Worm (Caenorhabditis elegans) whole organism, midembryonic: ENCODE measurements around the gene F46H5.3.

Source experiments
- flt-1 ChIP-seq: fragments of 200-800 bp; sonication (Bioruptor generic); IDR thresholded peaks from 2 replicates; pipeline ENCODE4 v1.3.6; 2022; ENCODE audit warnings: missing genetic modification characterization, missing compliant biosample characterization
- klf-2 ChIP-seq: fragments of 200-800 bp; sonication (Bioruptor generic); conservative IDR thresholded peaks from 2 replicates; pipeline ENCODE4 v1.3.6; 2022; ENCODE audit warnings: missing genetic modification reagents, missing genetic modification characterization, missing compliant biosample characterization
- med-1 ChIP-seq: sonication (generic microtip); optimal IDR thresholded peaks from 2 replicates; lab custom pipeline; 2017; ENCODE audit warnings: missing genetic modification characterization, mild to moderate bottlenecking, missing compliant biosample characterization, antibody characterized with exemption, missing genetic modification reagents; ENCODE audit not compliant: insufficient read depth
- tab-1 ChIP-seq: fragments of 200-800 bp; sonication (Bioruptor generic); IDR thresholded peaks from 2 replicates; pipeline ENCODE4 v1.3.6; 2022; ENCODE audit warnings: missing genetic modification characterization, missing compliant biosample characterization

DNA sequence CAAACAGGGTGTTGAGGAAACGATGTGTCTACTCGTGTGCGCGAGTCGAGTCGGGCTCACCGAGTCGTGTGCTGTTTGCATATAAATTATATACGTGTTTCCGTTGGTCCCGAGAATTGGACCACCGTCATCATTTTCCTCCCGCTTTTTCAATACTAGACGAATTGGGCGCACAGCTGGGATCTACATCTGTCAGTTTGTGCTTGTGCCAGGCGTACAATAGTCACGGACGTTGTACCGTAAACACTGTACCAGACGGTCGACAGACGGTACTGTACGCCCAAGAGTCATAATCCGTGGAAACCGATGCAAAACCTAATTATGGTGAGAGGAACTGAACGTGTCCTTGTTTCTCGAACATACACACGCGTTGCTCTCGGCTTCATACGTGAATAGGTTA, 29.3 kb downstream of the F46H5.3 start:
- TF ChIP-seq tab-1 (GFP tag; lab: Robert Waterston, UW) (no peak), klf-2 (GFP tag; lab: Robert Waterston, UW) (no peak), med-1 (GFP tag; lab: Kevin White, UChicago) (no peak), flt-1 (GFP tag; lab: Robert Waterston, UW) (no peak)
